Fruit fly (Drosophila melanogaster) whole organism, embryonic: Measurements from ENCODE around the gene Ostgamma.

Source experiments
- CG11696 ChIP-seq: fragments of 200-800 bp; sonication (Bioruptor generic); IDR thresholded peaks from 2 replicates; pipeline ENCODE4 v1.3.6; 2022; ENCODE audit warnings: missing biosample characterization, missing genetic modification characterization
- CG4617 ChIP-seq: fragments of 200-800 bp; sonication (Bioruptor generic); optimal IDR thresholded peaks from 3 replicates; lab custom pipeline; 2016; ENCODE audit warnings: missing biosample characterization, missing genetic modification characterization, borderline replicate concordance
- CG8478 ChIP-seq: fragments of >200 bp; optimal IDR thresholded peaks from 2 replicates; lab custom pipeline; 2018
- Doc3 ChIP-seq: fragments of 200-800 bp; sonication (Bioruptor generic); IDR thresholded peaks from 3 replicates; pipeline ENCODE4 v1.3.6; 2022; ENCODE audit warnings: missing biosample characterization, missing genetic modification characterization; ENCODE audit not compliant: partially characterized antibody
- Fer2 ChIP-seq: fragments of 200-800 bp; sonication (Bioruptor generic); optimal IDR thresholded peaks from 2 replicates; lab custom pipeline; 2018; ENCODE audit warnings: missing biosample characterization, mild to moderate bottlenecking, missing genetic modification characterization, moderate library complexity
- Gsc ChIP-seq: fragments of 200-800 bp; sonication (Bioruptor generic); IDR thresholded peaks from 2 replicates; pipeline ENCODE4 v1.3.6; 2022; ENCODE audit warnings: missing biosample characterization, missing genetic modification characterization
- cad ChIP-seq: fragments of >200 bp; optimal IDR thresholded peaks from 2 replicates; lab custom pipeline; 2017; ENCODE audit warnings: missing biosample characterization, missing genetic modification characterization
- cato ChIP-seq: fragments of 200-800 bp; sonication (Bioruptor generic); optimal IDR thresholded peaks from 2 replicates; lab custom pipeline; 2016; ENCODE audit warnings: missing biosample characterization, missing genetic modification characterization, borderline replicate concordance
- mirr ChIP-seq: fragments of 200-800 bp; sonication (Bioruptor generic); optimal IDR thresholded peaks from 3 replicates; lab custom pipeline; 2018; ENCODE audit warnings: missing biosample characterization, mild to moderate bottlenecking, missing genetic modification characterization
- nerfin-2 ChIP-seq: fragments of 200-800 bp; sonication (Bioruptor generic); IDR thresholded peaks from 2 replicates; pipeline ENCODE4 v1.3.6; 2022; ENCODE audit warnings: missing biosample characterization, missing genetic modification characterization; ENCODE audit not compliant: partially characterized antibody

DNA sequence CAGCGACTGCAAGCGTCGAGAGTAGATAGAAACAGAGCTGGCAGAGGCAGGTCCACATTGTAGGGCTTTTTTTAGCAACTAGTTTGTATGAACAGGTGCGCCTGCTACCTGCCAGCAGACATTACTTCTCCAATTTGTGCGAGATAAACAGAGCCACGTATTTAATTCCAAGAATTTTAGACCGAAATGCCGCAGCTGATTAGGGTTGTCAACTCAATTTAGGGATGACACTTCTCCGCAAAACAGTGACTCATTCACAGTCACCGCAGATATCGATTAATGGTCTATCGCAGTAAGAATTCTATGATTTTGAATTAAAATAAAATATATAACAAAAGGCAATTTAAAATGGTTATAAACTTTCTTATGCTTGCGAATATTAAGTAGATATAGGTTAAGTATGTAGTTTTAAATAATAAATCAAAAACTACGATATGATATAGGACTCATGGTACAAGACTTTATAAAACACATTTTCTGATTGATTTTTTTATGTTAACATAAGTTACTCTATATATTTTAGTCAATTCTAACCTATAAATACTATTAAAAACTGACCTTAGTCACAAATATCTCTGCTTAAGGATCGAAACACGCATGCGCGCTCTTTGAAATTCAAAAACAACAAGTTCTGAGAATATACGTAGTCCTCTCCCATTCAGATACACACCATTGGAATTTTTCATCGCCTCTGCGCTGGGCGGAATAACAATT, 5.1 kb downstream of the Ostgamma start, which contains the start of the genes wol and Scgalpha:
- TF ChIP-seq Doc3 (peak; percentile 52; the same call in 2 of the 3 replicates), CG4617 (GFP tag; lab: Kevin White, UChicago) (no peak), CG11696 (GFP tag; lab: Robert Waterston, UW) (no peak; the same call in 1 of the 2 replicates), mirr (GFP tag; lab: Kevin White, UChicago) (no peak), Gsc (GFP tag; lab: Robert Waterston, UW) (no peak), cato (GFP tag; lab: Kevin White, UChicago) (no peak), Fer2 (tag; lab: Kevin White, UChicago) (no peak), nerfin-2 (GFP tag; lab: Robert Waterston, UW) (no peak), cad (GFP tag; lab: Kevin White, UChicago) (no peak), CG8478 (lab: Kevin White, UChicago) (no peak)
